Fruit fly (Drosophila melanogaster): ENCODE results near the gene CG13622.

DNA sequence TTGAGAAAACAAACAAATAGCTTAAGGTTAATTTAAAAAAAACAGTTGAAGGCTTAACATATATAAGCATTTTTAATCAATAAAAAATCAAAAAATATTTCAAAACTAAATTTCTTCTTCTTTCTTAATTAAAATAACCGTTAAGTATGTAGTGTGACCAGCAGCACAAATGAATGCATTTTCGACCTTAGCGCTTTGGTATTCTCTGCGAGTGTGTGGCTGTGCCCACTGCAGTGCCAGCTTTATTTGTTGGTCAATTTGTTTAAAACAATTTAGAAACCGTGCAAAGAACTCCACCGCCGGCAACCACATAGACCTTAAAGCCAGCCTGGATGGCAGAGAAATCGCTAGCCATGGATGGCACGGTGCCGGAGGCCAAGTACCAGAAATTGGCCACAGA, 4.4 kb upstream of the CG13622 start, which contains the start of gene CG6607:
- TF ChIP-seq CG8319 (GFP tag; optimal IDR thresholded peaks at IDR 0.05) (no peak), net (GFP tag; optimal IDR thresholded peaks at IDR 0.05) (no peak), Smox (GFP tag; optimal IDR thresholded peaks at IDR 0.05) (no peak)
